Fruit fly (Drosophila melanogaster) ovary, adult (tissue): ENCODE results near the gene bchs.

Experiments used
- CG17801 ChIP-seq: fragments of 200-800 bp; optimal IDR thresholded peaks from 2 replicates; lab custom pipeline; 2019; ENCODE audit warnings: missing biosample characterization, mild to moderate bottlenecking, missing genetic modification characterization, moderate library complexity; ENCODE audit not compliant: partially characterized antibody

The bchs gene

dm6 chr2L:5899170-5899708 lies 7.7 kb upstream of the bchs start:
- peak; percentile 24 for TF ChIP-seq CG17801 (GFP tag; lab: Kevin White, UChicago)

dm6 chr2L:5901553-5901952 lies 5.4 kb upstream of the bchs start:
- TF ChIP-seq CG17801 (GFP tag; lab: Kevin White, UChicago), result no peak

dm6 chr2L:5902898-5903297 lies 4.1 kb upstream of the bchs start:
- no peak for TF ChIP-seq CG17801 (GFP tag; lab: Kevin White, UChicago)

- TF ChIP-seq CG17801 (GFP tag; lab: Kevin White, UChicago), result no peak
Observed at dm6 chr2L:5904585-5904984, 2.4 kb upstream of the bchs start, which contains the start of gene CG9021. Gene CG9021, minus strand, starts transcription at chr2L:5904689.

dm6 chr2L:5910189-5910588 lies 3.2 kb downstream of the bchs start, which contains the start of gene CG14000:
Gene CG14000, minus strand, starts transcription at chr2L:5910289.
- no peak for TF ChIP-seq CG17801 (GFP tag; lab: Kevin White, UChicago)

- no peak for TF ChIP-seq CG17801 (GFP tag; lab: Kevin White, UChicago)
Observed at dm6 chr2L:5923603-5924138, 16.7 kb downstream of the bchs start, which contains the start of gene CG9016. Gene CG9016, minus strand, starts transcription at chr2L:5923653.

dm6 chr2L:5925164-5925563 lies 18.2 kb downstream of the bchs start:
- no peak for TF ChIP-seq CG17801 (GFP tag; lab: Kevin White, UChicago)

- TF ChIP-seq CG17801 (GFP tag; lab: Kevin White, UChicago), result no peak
Observed at dm6 chr2L:5925637-5926036, 18.7 kb downstream of the bchs start, which contains the start of gene dsf. Gene dsf, plus strand, starts transcription at chr2L:5925937.

- no peak for TF ChIP-seq CG17801 (GFP tag; lab: Kevin White, UChicago)
Observed at dm6 chr2L:5927363-5927762, 20.4 kb downstream of the bchs start.

dm6 chr2L:5943229-5944078 lies 36.5 kb downstream of the bchs start, which contains the start of the genes Sfp26Ad and Gpdh1:
Gene Sfp26Ad, minus strand, starts transcription at chr2L:5943304.
Gene Gpdh1, plus strand, starts transcription at chr2L:5943643.
- TF ChIP-seq CG17801 (GFP tag; lab: Kevin White, UChicago), result peak; percentile 80

dm6 chr2L:5944305-5945282 lies 37.6 kb downstream of the bchs start:
- no peak for TF ChIP-seq CG17801 (GFP tag; lab: Kevin White, UChicago)

- TF ChIP-seq CG17801 (GFP tag; lab: Kevin White, UChicago), result no peak
Observed at dm6 chr2L:5945651-5946547, 38.9 kb downstream of the bchs start.

dm6 chr2L:5946728-5947127 lies 39.8 kb downstream of the bchs start:
- peak; percentile 50 for TF ChIP-seq CG17801 (GFP tag; lab: Kevin White, UChicago)
